Worm (Caenorhabditis elegans) whole organism, L4 larva: Measurements from ENCODE around the gene trpp-6.

Source experiments
- D1046.2 ChIP-seq: fragments of 200-800 bp; sonication (Bioruptor generic); IDR thresholded peaks from 2 replicates; pipeline ENCODE4 v1.3.6; 2022; ENCODE audit warnings: missing genetic modification characterization, missing compliant biosample characterization
- F10B5.3 ChIP-seq: sonication (generic microtip); optimal IDR thresholded peaks from 2 replicates; lab custom pipeline; 2016; ENCODE audit warnings: mild to moderate bottlenecking, missing genetic modification characterization, missing compliant biosample characterization
- F26F4.8 ChIP-seq: fragments of 200-800 bp; sonication (Bioruptor generic); conservative IDR thresholded peaks from 2 replicates; pipeline ENCODE4 v1.3.6; 2022; ENCODE audit warnings: missing genetic modification characterization, missing compliant biosample characterization
- F49E8.2 ChIP-seq: sonication (generic microtip); optimal IDR thresholded peaks from 2 replicates; lab custom pipeline; 2016; ENCODE audit warnings: missing compliant biosample characterization, mild to moderate bottlenecking, missing genetic modification characterization, borderline replicate concordance
- aly-2 ChIP-seq: sonication (generic microtip); optimal IDR thresholded peaks from 2 replicates; lab custom pipeline; 2018; ENCODE audit warnings: missing biosample characterization, missing genetic modification characterization
- arid-1 ChIP-seq: fragments of 200-800 bp; sonication (Bioruptor generic); conservative IDR thresholded peaks from 2 replicates; pipeline ENCODE4 v1.3.6; 2022; ENCODE audit warnings: missing genetic modification reagents, missing genetic modification characterization, missing compliant biosample characterization
- attf-4 ChIP-seq: sonication (generic microtip); optimal IDR thresholded peaks from 3 replicates; lab custom pipeline; 2017; ENCODE audit warnings: missing biosample characterization, missing genetic modification characterization
- ceh-20 ChIP-seq: fragments of 200-800 bp; sonication (Bioruptor generic); IDR thresholded peaks from 2 replicates; pipeline ENCODE4 v1.3.6; 2022; ENCODE audit warnings: missing genetic modification reagents, missing genetic modification characterization, missing compliant biosample characterization
- ceh-28 ChIP-seq: fragments of 150-350 bp; optimal IDR thresholded peaks from 2 replicates; lab custom pipeline; 2014; ENCODE audit warnings: missing biosample characterization, missing genetic modification reagents, missing genetic modification characterization
- ceh-62 ChIP-seq: sonication (generic microtip); optimal IDR thresholded peaks from 2 replicates; lab custom pipeline; 2017; ENCODE audit warnings: missing biosample characterization, missing genetic modification characterization
- ceh-82 ChIP-seq: sonication (generic microtip); optimal IDR thresholded peaks from 2 replicates; lab custom pipeline; 2017; ENCODE audit warnings: missing biosample characterization, missing genetic modification characterization
- daf-16 ChIP-seq, 3 experiments: sonication (generic microtip); optimal IDR thresholded peaks; 2 replicates each; lab custom pipeline; 2016 to 2017; ENCODE audit warnings: missing genetic modification characterization in 3 of 3, missing genetic modification reagents in 3 of 3, mild to moderate bottlenecking in 2 of 3, missing compliant biosample characterization in 2 of 3, missing biosample characterization in 1 of 3, moderate library complexity in 1 of 3
- dmd-6 ChIP-seq: fragments of 200-800 bp; sonication (Bioruptor generic); IDR thresholded peaks from 2 replicates; pipeline ENCODE4 v1.3.6; 2022; ENCODE audit warnings: missing genetic modification reagents, missing genetic modification characterization, missing compliant biosample characterization
- dpl-1 ChIP-seq: fragments of 150-350 bp; optimal IDR thresholded peaks from 2 replicates; lab custom pipeline; 2014; ENCODE audit warnings: missing biosample characterization, missing genetic modification reagents, missing genetic modification characterization
- dve-1 ChIP-seq: sonication (generic microtip); optimal IDR thresholded peaks from 2 replicates; lab custom pipeline; 2017; ENCODE audit warnings: antibody characterized with exemption, mild to moderate bottlenecking, missing genetic modification characterization, missing compliant biosample characterization; ENCODE audit not compliant: insufficient read depth
- egl-43 ChIP-seq: fragments of 200-800 bp; sonication (Bioruptor generic); IDR thresholded peaks from 2 replicates; pipeline ENCODE4 v1.3.6; 2022; ENCODE audit warnings: missing genetic modification reagents, missing genetic modification characterization, missing compliant biosample characterization
- fkh-10 ChIP-seq: fragments of 150-350 bp; optimal IDR thresholded peaks from 2 replicates; lab custom pipeline; 2014; ENCODE audit warnings: missing biosample characterization, missing genetic modification reagents, missing genetic modification characterization
- fos-1 ChIP-seq: fragments of 150-350 bp; optimal IDR thresholded peaks from 2 replicates; lab custom pipeline; 2014; ENCODE audit warnings: missing biosample characterization, missing genetic modification characterization
- hlh-11 ChIP-seq: fragments of 200-800 bp; sonication (Bioruptor generic); optimal IDR thresholded peaks from 2 replicates; lab custom pipeline; 2018; ENCODE audit warnings: mild to moderate bottlenecking, missing genetic modification characterization, missing compliant biosample characterization
- jun-1 ChIP-seq: fragments of 150-350 bp; optimal IDR thresholded peaks from 2 replicates; lab custom pipeline; 2014; ENCODE audit warnings: missing biosample characterization, missing genetic modification reagents, missing genetic modification characterization
- lin-15B ChIP-seq: fragments of 150-350 bp; sonication (generic microtip); optimal IDR thresholded peaks from 3 replicates; lab custom pipeline; 2014; ENCODE audit warnings: missing biosample characterization, missing genetic modification characterization
- lin-38 ChIP-seq: fragments of 200-800 bp; sonication (Bioruptor generic); IDR thresholded peaks from 2 replicates; pipeline ENCODE4 v1.3.6; 2022; ENCODE audit warnings: missing genetic modification reagents, missing genetic modification characterization, missing compliant biosample characterization
- lsy-2 ChIP-seq, 2 experiments: fragments of 150-350 bp in 1 of 2; sonication (generic microtip) in 1 of 2; optimal IDR thresholded peaks; 2 replicates each; lab custom pipeline; 2014 to 2017; ENCODE audit warnings: missing biosample characterization in 2 of 2, missing genetic modification characterization in 2 of 2
- madf-9 ChIP-seq: fragments of 200-800 bp; sonication (Bioruptor generic); conservative IDR thresholded peaks from 2 replicates; pipeline ENCODE4 v1.3.6; 2022; ENCODE audit warnings: missing genetic modification reagents, missing genetic modification characterization, missing compliant biosample characterization
- mdt-29 ChIP-seq: fragments of 200-800 bp; sonication (Bioruptor generic); IDR thresholded peaks from 2 replicates; pipeline ENCODE4 v1.3.6; 2022; ENCODE audit warnings: missing genetic modification reagents, missing genetic modification characterization, missing compliant biosample characterization
- mep-1 ChIP-seq: fragments of 150-350 bp; sonication (generic microtip); optimal IDR thresholded peaks from 3 replicates; lab custom pipeline; 2014; ENCODE audit warnings: missing biosample characterization, missing genetic modification characterization
- mes-2 ChIP-seq: sonication (generic microtip); optimal IDR thresholded peaks from 2 replicates; lab custom pipeline; 2016; ENCODE audit warnings: missing genotype, mild to moderate bottlenecking, missing genetic modification characterization, missing compliant biosample characterization; ENCODE audit not compliant: poor library complexity, severe bottlenecking
- mxl-3 ChIP-seq: fragments of 200-800 bp; sonication (Bioruptor generic); optimal IDR thresholded peaks from 2 replicates; lab custom pipeline; 2018; ENCODE audit warnings: mild to moderate bottlenecking, missing genetic modification characterization, missing compliant biosample characterization
- nhr-10 ChIP-seq: fragments of 150-350 bp; optimal IDR thresholded peaks from 2 replicates; lab custom pipeline; 2014; ENCODE audit warnings: missing biosample characterization, missing genetic modification characterization
- nhr-102 ChIP-seq: sonication (generic microtip); optimal IDR thresholded peaks from 2 replicates; lab custom pipeline; 2016; ENCODE audit warnings: mild to moderate bottlenecking, missing genetic modification characterization, moderate library complexity, missing compliant biosample characterization
- nhr-237 ChIP-seq: sonication (generic microtip); optimal IDR thresholded peaks from 2 replicates; lab custom pipeline; 2017; ENCODE audit warnings: missing biosample characterization, missing genetic modification characterization
- nhr-48 ChIP-seq: sonication (generic microtip); optimal IDR thresholded peaks from 2 replicates; lab custom pipeline; 2016; ENCODE audit warnings: mild to moderate bottlenecking, missing genetic modification characterization, missing compliant biosample characterization
- nhr-6 ChIP-seq: fragments of 150-350 bp; optimal IDR thresholded peaks from 2 replicates; lab custom pipeline; 2014; ENCODE audit warnings: missing biosample characterization, missing genetic modification characterization
- nhr-77 ChIP-seq: fragments of 150-350 bp; optimal IDR thresholded peaks from 2 replicates; lab custom pipeline; 2014; ENCODE audit warnings: missing biosample characterization, missing genetic modification characterization
- pha-4 ChIP-seq, 2 experiments: fragments of 150-350 bp in 1 of 2; fragments of 200-800 bp in 1 of 2; sonication (Bioruptor generic) in 1 of 2; IDR thresholded peaks in 1 of 2; optimal IDR thresholded peaks in 1 of 2; 2 replicates each; pipeline versions ENCODE4 v1.3.6 to Lab custom; 2014 to 2022; ENCODE audit warnings: missing genetic modification characterization in 2 of 2, missing genetic modification reagents in 2 of 2, missing biosample characterization in 1 of 2, missing compliant biosample characterization in 1 of 2
- pqm-1 ChIP-seq: sonication (generic microtip); optimal IDR thresholded peaks from 2 replicates; lab custom pipeline; 2017; ENCODE audit warnings: missing biosample characterization, missing genetic modification characterization
- saeg-2 ChIP-seq: fragments of 200-800 bp; sonication (Bioruptor generic); IDR thresholded peaks from 2 replicates; pipeline ENCODE4 v1.3.6; 2022; ENCODE audit warnings: missing genetic modification reagents, missing genetic modification characterization, missing compliant biosample characterization
- set-16 ChIP-seq: fragments of 200-800 bp; sonication (Bioruptor generic); IDR thresholded peaks from 2 replicates; pipeline ENCODE4 v1.3.6; 2022; ENCODE audit warnings: missing genetic modification reagents, missing genetic modification characterization, missing compliant biosample characterization
- skn-1 ChIP-seq: fragments of 150-350 bp; optimal IDR thresholded peaks from 2 replicates; lab custom pipeline; 2014; ENCODE audit warnings: missing biosample characterization, missing genetic modification characterization
- snpc-4 ChIP-seq: fragments of 150-350 bp; optimal IDR thresholded peaks from 2 replicates; lab custom pipeline; 2014; ENCODE audit warnings: missing biosample characterization, missing genetic modification characterization
- spr-3 ChIP-seq: fragments of 200-800 bp; sonication (Bioruptor generic); optimal IDR thresholded peaks from 2 replicates; lab custom pipeline; 2018; ENCODE audit warnings: mild to moderate bottlenecking, missing genetic modification characterization, missing compliant biosample characterization
- unc-39 ChIP-seq: sonication (generic microtip); optimal IDR thresholded peaks from 2 replicates; lab custom pipeline; 2017; ENCODE audit warnings: missing biosample characterization, missing genetic modification characterization
- zag-1 ChIP-seq: fragments of 150-350 bp; optimal IDR thresholded peaks from 2 replicates; lab custom pipeline; 2014; ENCODE audit warnings: missing biosample characterization, missing genetic modification characterization
- zfp-2 ChIP-seq: sonication (generic microtip); optimal IDR thresholded peaks from 2 replicates; lab custom pipeline; 2016; ENCODE audit warnings: mild to moderate bottlenecking, missing genetic modification characterization, missing compliant biosample characterization
- zfp-3 ChIP-seq: fragments of 200-800 bp; sonication (Bioruptor generic); conservative IDR thresholded peaks from 2 replicates; pipeline ENCODE4 v1.3.6; 2022; ENCODE audit warnings: missing genetic modification reagents, missing genetic modification characterization, missing compliant biosample characterization
- zip-11 ChIP-seq: fragments of 200-800 bp; sonication (Bioruptor generic); IDR thresholded peaks from 2 replicates; pipeline ENCODE4 v1.3.6; 2022; ENCODE audit warnings: missing genetic modification characterization, missing compliant biosample characterization
- zip-2 ChIP-seq: fragments of 150-350 bp; optimal IDR thresholded peaks from 2 replicates; lab custom pipeline; 2014; ENCODE audit warnings: missing biosample characterization, missing genetic modification characterization
- ztf-7 ChIP-seq: fragments of 150-350 bp; optimal IDR thresholded peaks from 2 replicates; lab custom pipeline; 2014; ENCODE audit warnings: missing biosample characterization, missing genetic modification characterization

trpp-6 gene

ce11 chrV:10037040-10037439 is 45.3 kb downstream of the trpp-6 start, which contains the start of gene F57A8.1:
F57A8.1 (plus strand) TSS chrV:10037340.
- no peak for TF ChIP-seq F26F4.8
- TF ChIP-seq nhr-77 (tag; lab: Kevin White, UChicago) = no peak
- no peak for TF ChIP-seq lsy-2 (tag; optimal IDR thresholded peaks at IDR 0.05; lab: Kevin White, UChicago)
- TF ChIP-seq ztf-7 (tag; lab: Kevin White, UChicago) = no peak
- TF ChIP-seq fkh-10 (GFP tag; lab: Kevin White, UChicago) = no peak
- TF ChIP-seq skn-1 (tag; lab: Kevin White, UChicago) = no peak
- no peak for TF ChIP-seq egl-43
- TF ChIP-seq mxl-3 (GFP tag; lab: Kevin White, UChicago) = no peak
- no peak for TF ChIP-seq lin-38 (GFP tag; lab: Robert Waterston, UW)
- no peak for TF ChIP-seq spr-3 (GFP tag; lab: Kevin White, UChicago)
- TF ChIP-seq ceh-28 (tag; lab: Kevin White, UChicago) = no peak
- TF ChIP-seq nhr-48 = no peak
- no peak for TF ChIP-seq dpl-1 (GFP tag; lab: Kevin White, UChicago)
- TF ChIP-seq zag-1 (tag; lab: Kevin White, UChicago) = no peak
- TF ChIP-seq set-16 (GFP tag; lab: Robert Waterston, UW) = no peak
- TF ChIP-seq daf-16 (GFP tag; optimal IDR thresholded peaks at IDR 0.05; lab: Kevin White, UChicago) = no peak
- TF ChIP-seq daf-16 (tag; optimal IDR thresholded peaks at IDR 0.05; lab: Kevin White, UChicago) = no peak
- no peak for TF ChIP-seq lin-15B
- no peak for TF ChIP-seq F10B5.3 (tag; lab: Kevin White, UChicago)
- TF ChIP-seq, all 104 proteins: peak for 0

ce11 chrV:10039837-10040236 is 48.1 kb downstream of the trpp-6 start:
- TF ChIP-seq saeg-2 (GFP tag; lab: Robert Waterston, UW) (no peak), ceh-62 (no peak), F10B5.3 (tag; lab: Kevin White, UChicago) (no peak), dmd-6 (GFP tag; lab: Robert Waterston, UW) (peak; percentile 88), nhr-6 (peak; percentile 70), lsy-2 (tag; optimal IDR thresholded peaks at IDR 0.05; lab: Kevin White, UChicago) (peak; percentile 68 to 88), skn-1 (tag; lab: Kevin White, UChicago) (no peak), madf-9 (GFP tag; lab: Robert Waterston, UW) (no peak; the same call in 1 of the 2 replicates), zag-1 (tag; lab: Kevin White, UChicago) (no peak), mdt-29 (GFP tag; lab: Robert Waterston, UW) (no peak), dve-1 (tag; lab: Kevin White, UChicago) (peak; percentile 91), nhr-10 (tag; lab: Kevin White, UChicago) (no peak), nhr-237 (no peak), zfp-3 (GFP tag; lab: Robert Waterston, UW) (no peak), mes-2 (tag; lab: Kevin White, UChicago) (peak; percentile 82), ceh-82 (tag; lab: Kevin White, UChicago) (no peak), mxl-3 (GFP tag; lab: Kevin White, UChicago) (peak; percentile 68), unc-39 (tag; lab: Kevin White, UChicago) (no peak), dpl-1 (GFP tag; lab: Kevin White, UChicago) (peak; percentile 30), fos-1 (tag; lab: Kevin White, UChicago) (no peak), F26F4.8 (no peak), ceh-20 (GFP tag; lab: Robert Waterston, UW) (peak; percentile 56; the same call in 1 of the 2 replicates), zfp-2 (tag; lab: Kevin White, UChicago) (no peak), set-16 (GFP tag; lab: Robert Waterston, UW) (peak; percentile 46), snpc-4 (no peak), pqm-1 (tag; lab: Kevin White, UChicago) (peak; percentile 58), mep-1 (tag; lab: Kevin White, UChicago) (peak; percentile 89), F49E8.2 (tag; lab: Kevin White, UChicago) (no peak), D1046.2 (GFP tag; lab: Robert Waterston, UW) (no peak), attf-4 (tag; lab: Kevin White, UChicago) (no peak), zip-2 (tag; lab: Kevin White, UChicago) (no peak), arid-1 (peak; percentile 43; the same call in 1 of the 2 replicates), hlh-11 (peak; percentile 91), daf-16 (GFP tag; optimal IDR thresholded peaks at IDR 0.05; lab: Kevin White, UChicago) (peak in 1 of 2 experiments; percentile 6), daf-16 (tag; optimal IDR thresholded peaks at IDR 0.05; lab: Kevin White, UChicago) (peak; percentile 74), nhr-102 (tag; lab: Kevin White, UChicago) (peak; percentile 54), aly-2 (tag; lab: Kevin White, UChicago) (no peak), jun-1 (tag; lab: Kevin White, UChicago) (peak; percentile 55), pha-4 (GFP tag; IDR thresholded peaks at IDR 0.05; lab: Robert Waterston, UW) (peak; percentile 25; the same call in 1 of the 2 replicates), pha-4 (tag; optimal IDR thresholded peaks at IDR 0.05; lab: Kevin White, UChicago) (peak; percentile 22), zip-11 (no peak)
